Worm (Caenorhabditis elegans): Measurements from ENCODE around the gene col-121.

DNA sequence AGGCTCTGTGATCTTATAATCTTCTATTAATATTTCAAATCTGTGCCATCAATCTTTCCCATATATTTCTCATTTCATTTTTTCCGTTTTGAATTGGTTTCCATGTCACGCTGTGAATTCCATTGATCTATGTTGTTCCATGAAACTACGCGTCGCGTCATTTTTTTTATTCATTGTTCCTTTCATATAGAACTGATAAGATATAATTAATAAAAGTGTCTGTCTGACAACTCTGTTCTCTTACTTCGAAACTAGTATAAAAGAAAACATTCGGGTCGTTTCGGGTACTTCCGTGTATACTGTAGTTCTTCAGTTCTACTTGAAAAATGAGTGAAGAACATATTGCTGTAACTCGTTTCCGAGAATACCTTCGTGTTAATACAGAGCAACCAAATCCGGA is 21.5 kb downstream of the col-121 start, which contains the start of gene C10C5.3:
- TF ChIP-seq nhr-28 (tag; optimal IDR thresholded peaks at IDR 0.05): no peak
- TF ChIP-seq lsy-2 (tag; optimal IDR thresholded peaks at IDR 0.05): no peak

Measured in whole organism, mixed stage, embryonic.